Worm (Caenorhabditis elegans) whole organism, dauer: ENCODE data around the gene R02F2.4.

Experiments used
- unc-62 ChIP-seq: sonication (generic microtip); optimal IDR thresholded peaks from 2 replicates; lab custom pipeline; 2017; ENCODE audit warnings: missing biosample characterization, missing genetic modification reagents, missing genetic modification characterization

R02F2.4 gene

ce11 chrIII:5479493-5480167, 4.5 kb upstream of the R02F2.4 start:
- no peak for TF ChIP-seq unc-62 (GFP tag; lab: Kevin White, UChicago)

DNA sequence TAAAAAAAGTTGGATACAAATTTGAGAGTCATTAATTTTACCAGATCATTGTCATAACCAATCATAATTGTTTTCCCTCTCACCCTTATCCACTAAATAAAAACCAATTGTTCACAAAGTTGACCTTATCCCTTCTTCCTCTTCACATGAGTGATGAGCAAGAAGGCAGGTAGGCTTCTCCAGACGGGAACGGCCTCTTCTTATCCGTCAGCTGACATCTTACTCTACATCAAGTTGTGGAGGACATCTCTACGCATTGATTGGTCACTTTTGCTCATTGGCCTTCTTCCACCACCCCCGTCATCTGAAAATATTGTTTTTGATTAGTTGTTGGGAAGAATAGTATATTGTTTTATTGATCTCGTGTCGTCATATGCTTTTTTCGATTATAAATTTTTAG, 2.3 kb downstream of the R02F2.4 start:
- TF ChIP-seq unc-62 (GFP tag; lab: Kevin White, UChicago): no peak

ce11 chrIII:5487087-5487603, 3.1 kb downstream of the R02F2.4 start, which contains the start of gene osg-1:
TSS of gene osg-1 (plus strand) at chrIII:5487553.
- no peak for TF ChIP-seq unc-62 (GFP tag; lab: Kevin White, UChicago)

ce11 chrIII:5495168-5495567, 11.1 kb downstream of the R02F2.4 start, which contains the start of gene R02F2.8:
TSS of gene R02F2.8 (minus strand) at chrIII:5495268.
- TF ChIP-seq unc-62 (GFP tag; lab: Kevin White, UChicago): no peak

ce11 chrIII:5498973-5499372, 14.9 kb downstream of the R02F2.4 start, which contains the start of gene R02F2.9:
TSS of gene R02F2.9 (plus strand) at chrIII:5499190.
- no peak for TF ChIP-seq unc-62 (GFP tag; lab: Kevin White, UChicago)

- TF ChIP-seq unc-62 (GFP tag; lab: Kevin White, UChicago): no peak
Observed at ce11 chrIII:5499942-5500341, 15.9 kb downstream of the R02F2.4 start.

ce11 chrIII:5500732-5501131, 16.6 kb downstream of the R02F2.4 start:
- TF ChIP-seq unc-62 (GFP tag; lab: Kevin White, UChicago): no peak

DNA sequence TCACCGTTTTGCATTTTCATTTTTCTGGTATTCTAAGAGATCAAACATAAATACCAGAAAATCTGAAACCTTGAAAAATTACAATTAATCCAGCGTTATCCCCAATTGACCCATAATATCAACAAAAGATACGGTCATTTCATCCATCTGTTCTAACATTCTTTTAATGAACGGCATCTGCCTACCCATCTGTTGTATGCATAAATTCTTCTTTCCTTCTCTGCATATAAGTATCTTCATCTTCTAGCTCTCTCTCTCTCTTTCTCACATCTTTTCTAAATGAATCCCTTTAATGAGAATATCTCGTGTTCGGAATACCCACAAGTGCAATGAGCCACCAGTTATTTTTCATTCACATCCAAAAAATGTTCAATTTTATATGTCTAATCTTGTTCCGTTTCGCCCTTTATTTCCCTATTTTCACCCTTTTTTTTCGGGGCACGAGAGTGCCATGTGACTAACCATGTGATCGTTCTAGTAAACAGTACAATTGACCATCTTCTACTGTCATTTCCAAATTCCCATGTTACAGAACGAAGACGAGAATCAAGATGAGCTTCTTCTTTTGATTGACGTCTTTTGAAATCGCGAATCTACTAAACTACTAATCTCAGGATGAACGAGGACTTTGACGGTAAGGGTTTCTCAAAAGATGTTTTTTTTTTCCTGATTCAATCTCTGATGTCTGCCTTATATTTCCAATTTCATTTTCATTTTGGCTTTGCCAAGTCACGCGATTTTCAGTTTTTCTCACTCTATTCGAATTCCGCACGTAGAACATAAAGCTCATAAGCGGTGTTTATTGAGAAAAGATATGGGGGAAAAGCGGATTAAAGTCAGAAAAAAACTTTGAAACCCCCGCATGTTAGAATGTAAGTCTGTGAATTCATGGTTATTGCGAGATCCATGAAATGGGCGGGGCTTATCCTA, 17.5 kb downstream of the R02F2.4 start, which contains the start of gene R02F2.1:
Gene R02F2.1 (plus strand): TSS at position 528 of the 930 bp plus-strand sequence.
- TF ChIP-seq unc-62 (GFP tag; lab: Kevin White, UChicago): no peak

ce11 chrIII:5502915-5503575, 19.0 kb downstream of the R02F2.4 start:
- no peak for TF ChIP-seq unc-62 (GFP tag; lab: Kevin White, UChicago)

- no peak for TF ChIP-seq unc-62 (GFP tag; lab: Kevin White, UChicago)
Observed at ce11 chrIII:5503669-5504068, 19.6 kb downstream of the R02F2.4 start.

DNA sequence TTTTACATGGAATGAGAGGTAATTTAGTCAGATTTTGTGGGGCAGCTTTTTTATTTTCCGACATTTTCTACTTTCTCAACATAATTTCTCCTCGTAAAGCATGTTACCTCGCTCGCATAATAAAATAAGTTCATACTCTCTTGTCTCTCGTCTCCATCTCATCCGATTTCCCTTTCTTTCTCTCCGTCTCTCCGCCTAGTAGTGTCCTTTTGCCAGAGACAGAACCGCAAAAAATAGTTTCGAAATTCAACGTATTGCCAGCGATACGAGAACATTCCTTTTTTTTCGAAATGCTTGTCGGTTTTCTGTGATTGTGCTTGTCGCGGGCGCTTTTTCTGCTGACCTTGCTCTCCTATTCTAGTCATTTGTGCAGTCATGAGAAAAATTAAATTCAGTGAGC, 20.1 kb downstream of the R02F2.4 start:
- no peak for TF ChIP-seq unc-62 (GFP tag; lab: Kevin White, UChicago)

ce11 chrIII:5504725-5505473, 20.8 kb downstream of the R02F2.4 start:
- TF ChIP-seq unc-62 (GFP tag; lab: Kevin White, UChicago): no peak

DNA sequence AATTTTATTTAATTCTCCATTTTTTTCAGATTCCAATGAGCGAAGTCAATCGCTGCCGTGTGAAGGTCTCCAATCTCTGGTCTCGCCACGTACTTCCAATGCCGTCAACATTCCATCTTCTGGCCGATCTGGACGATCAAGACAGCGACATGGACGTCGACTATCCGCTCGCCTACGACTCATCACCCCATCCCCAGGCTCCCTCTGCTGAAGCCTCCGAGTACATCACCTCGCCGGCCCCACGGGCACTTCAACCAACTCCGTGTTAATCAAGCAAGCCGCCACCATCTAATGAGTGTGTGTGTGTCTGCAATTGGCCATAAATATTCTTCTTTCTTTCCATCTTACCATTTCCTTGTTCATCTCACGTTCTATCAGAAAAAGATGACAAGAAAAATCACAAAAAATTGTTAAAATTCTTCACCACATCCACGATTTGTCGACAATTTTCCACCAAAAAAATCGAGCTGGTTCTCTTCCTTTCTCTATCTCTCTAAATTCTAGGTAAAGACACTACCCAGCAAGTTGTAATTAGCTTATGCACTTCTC, 21.5 kb downstream of the R02F2.4 start:
- TF ChIP-seq unc-62 (GFP tag; lab: Kevin White, UChicago): no peak

ce11 chrIII:5506023-5506597, 22.0 kb downstream of the R02F2.4 start:
- no peak for TF ChIP-seq unc-62 (GFP tag; lab: Kevin White, UChicago)
